Fruit fly (Drosophila melanogaster): ENCODE data around the gene Cph.

The Cph gene

DNA sequence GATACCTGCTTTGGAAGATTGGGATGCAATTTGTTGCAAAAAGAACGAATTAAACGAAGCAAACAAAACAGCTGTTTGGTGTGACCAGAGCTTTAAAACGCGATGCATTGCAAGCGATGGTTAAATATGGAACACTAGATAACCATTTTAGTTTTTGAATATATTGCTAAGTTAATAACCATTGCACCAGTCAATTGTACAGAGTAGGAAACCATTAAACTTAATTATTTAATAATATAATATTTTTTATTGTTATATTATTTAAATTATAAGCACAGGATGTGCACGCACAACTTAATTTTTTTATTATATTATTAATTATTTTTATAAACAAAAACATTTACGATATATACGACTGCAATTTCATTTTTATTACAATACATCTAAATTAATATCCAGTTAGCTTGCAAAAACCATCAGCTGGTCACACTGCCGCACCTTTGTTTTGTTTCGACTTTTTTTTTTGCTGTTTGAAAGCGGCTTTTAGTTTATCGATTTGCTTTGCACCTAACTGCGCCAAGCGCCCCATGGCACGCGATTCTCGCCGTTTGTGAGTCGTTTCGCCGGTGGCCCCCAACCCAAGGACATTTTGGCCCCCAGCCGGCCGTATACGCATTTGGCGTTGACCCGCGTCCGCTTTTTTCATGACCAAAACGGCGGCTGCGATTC, 33.0 kb upstream of the Cph start, which contains the start of the genes CG4617 and CG8300 (continued):
- TF ChIP-seq CG9609 (GFP tag; optimal IDR thresholded peaks at IDR 0.05) (no peak), z (GFP tag; IDR thresholded peaks at IDR 0.05) (no peak), cwo (GFP tag; optimal IDR thresholded peaks at IDR 0.05) (no peak), gsb-n (tag; optimal IDR thresholded peaks at IDR 0.05) (peak; percentile 21), CG11093 (GFP tag; IDR thresholded peaks at IDR 0.05) (no peak), Scr (GFP tag; IDR thresholded peaks at IDR 0.05; ENCODE audit: partially characterized antibody) (peak; percentile 49), CG6272 (GFP tag; IDR thresholded peaks at IDR 0.05) (no peak), CG6791 (GFP tag; IDR thresholded peaks at IDR 0.05; ENCODE audit: partially characterized antibody) (no peak), Hr39 (optimal IDR thresholded peaks at IDR 0.05) (no peak), dan (GFP tag; IDR thresholded peaks at IDR 0.05) (no peak), Dip2 (GFP tag; IDR thresholded peaks at IDR 0.05) (no peak), CG15696 (tag; optimal IDR thresholded peaks at IDR 0.05) (peak; percentile 5), Hey (tag; optimal IDR thresholded peaks at IDR 0.05) (no peak), Fer3 (tag; optimal IDR thresholded peaks at IDR 0.05) (peak; percentile 4), sisA (GFP tag; IDR thresholded peaks at IDR 0.05) (no peak), tll (GFP tag; optimal IDR thresholded peaks at IDR 0.05) (no peak), vvl (GFP tag; IDR thresholded peaks at IDR 0.05) (no peak), HLH54F (GFP tag; optimal IDR thresholded peaks at IDR 0.05) (no peak), CG7745 (tag; optimal IDR thresholded peaks at IDR 0.05) (no peak), Taf1 (GFP tag; IDR thresholded peaks at IDR 0.05) (no peak), CG11696 (GFP tag; IDR thresholded peaks at IDR 0.05) (no peak), Aef1 (GFP tag; IDR thresholded peaks at IDR 0.05) (0 out of 3 replicates have a peak, but pooled peaks have one; percentile 29), Xbp1 (GFP tag; optimal IDR thresholded peaks at IDR 0.05) (peak; percentile 22), CG32532 (GFP tag; IDR thresholded peaks at IDR 0.05) (peak; percentile 43; the same call in 1 of the 2 replicates), Ravus (GFP tag; IDR thresholded peaks at IDR 0.05) (no peak), CG10565 (GFP tag; optimal IDR thresholded peaks at IDR 0.05) (no peak), gce (GFP tag; IDR thresholded peaks at IDR 0.05) (no peak), CG10366 (GFP tag; IDR thresholded peaks at IDR 0.05) (no peak), Blimp-1 (GFP tag; optimal IDR thresholded peaks at IDR 0.05) (no peak), caup (GFP tag; optimal IDR thresholded peaks at IDR 0.05; ENCODE audit: severe bottlenecking) (no peak), sqz (GFP tag; optimal IDR thresholded peaks at IDR 0.05) (peak; percentile 69), dysf (GFP tag; IDR thresholded peaks at IDR 0.05) (no peak), Deaf1 (tag; optimal IDR thresholded peaks at IDR 0.05) (no peak), CG4282 (GFP tag; optimal IDR thresholded peaks at IDR 0.05) (no peak), CG3726 (GFP tag; IDR thresholded peaks at IDR 0.05) (no peak), CG2875 (GFP tag; optimal IDR thresholded peaks at IDR 0.05) (no peak), Trl (optimal IDR thresholded peaks at IDR 0.05) (no peak), Trl (GFP tag; optimal IDR thresholded peaks at IDR 0.05) (no peak), Ssrp (tag; optimal IDR thresholded peaks at IDR 0.05) (peak; percentile 58), CG7357 (GFP tag; IDR thresholded peaks at IDR 0.05) (no peak), CG15479 (GFP tag; optimal IDR thresholded peaks at IDR 0.05) (no peak), CG11723 (GFP tag; optimal IDR thresholded peaks at IDR 0.05) (no peak), Jarid2 (GFP tag; optimal IDR thresholded peaks at IDR 0.05) (no peak), E2f2 (GFP tag; IDR thresholded peaks at IDR 0.05) (peak; percentile 64), CG15073 (GFP tag; optimal IDR thresholded peaks at IDR 0.05) (no peak), CG1832 (GFP tag; optimal IDR thresholded peaks at IDR 0.05) (no peak), row (GFP tag; IDR thresholded peaks at IDR 0.05) (peak; percentile 70), Atf3 (GFP tag; optimal IDR thresholded peaks at IDR 0.05) (no peak), Adf1 (GFP tag; IDR thresholded peaks at IDR 0.05) (no peak), rib (GFP tag; IDR thresholded peaks at IDR 0.05) (no peak), HLH4C (GFP tag; IDR thresholded peaks at IDR 0.05; ENCODE audit: partially characterized antibody) (no peak)
